Worm (Caenorhabditis elegans) whole organism, L1 larva: ENCODE data around the gene F36D3.14.

Experiments
- alr-1 ChIP-seq: fragments of 200-800 bp; sonication (Bioruptor generic); optimal IDR thresholded peaks from 2 replicates; lab custom pipeline; 2018; ENCODE audit warnings: borderline replicate concordance, mild to moderate bottlenecking, missing genetic modification characterization, missing compliant biosample characterization
- fos-1 ChIP-seq: fragments of 150-350 bp; optimal IDR thresholded peaks from 2 replicates; lab custom pipeline; 2014; ENCODE audit warnings: missing biosample characterization, missing genetic modification characterization
- nhr-71 ChIP-seq: sonication (generic microtip); optimal IDR thresholded peaks from 2 replicates; lab custom pipeline; 2016; ENCODE audit warnings: mild to moderate bottlenecking, missing genetic modification characterization, moderate library complexity, missing compliant biosample characterization
- snpc-4 ChIP-seq: fragments of 150-350 bp; optimal IDR thresholded peaks from 2 replicates; lab custom pipeline; 2014; ENCODE audit warnings: missing biosample characterization, missing genetic modification characterization
- ztf-11 ChIP-seq, 2 experiments: sonication (generic microtip); optimal IDR thresholded peaks; 2 replicates each; lab custom pipeline; 2016 to 2017; ENCODE audit warnings: missing genetic modification characterization in 2 of 2, missing biosample characterization in 1 of 2, missing compliant biosample characterization in 1 of 2

- TF ChIP-seq nhr-71 (tag; lab: Kevin White, UChicago), result no peak
- TF ChIP-seq fos-1 (tag; lab: Kevin White, UChicago), result no peak
- TF ChIP-seq alr-1 (tag; lab: Kevin White, UChicago), result no peak
- TF ChIP-seq snpc-4 (tag; lab: Kevin White, UChicago), result no peak
- no peak for TF ChIP-seq ztf-11 (tag; optimal IDR thresholded peaks at IDR 0.05; lab: Kevin White, UChicago)
Measured at ce11 chrV:16470916-16471315, 32.1 kb downstream of the F36D3.14 start, which contains the start of gene srh-138.
